Worm (Caenorhabditis elegans): Measurements from ENCODE around the gene arx-6.

- TF ChIP-seq B0310.2 (tag; optimal IDR thresholded peaks at IDR 0.05), result no peak
- no peak for TF ChIP-seq tra-4 (tag; optimal IDR thresholded peaks at IDR 0.05)
- no peak for TF ChIP-seq F13C5.2 (tag; optimal IDR thresholded peaks at IDR 0.05)
- no peak for TF ChIP-seq ceh-13 (GFP tag; optimal IDR thresholded peaks at IDR 0.05)
Measured at ce11 chrIII:4878281-4878680, at the start of gene arx-6, which contains the start of gene tost-1.

All from whole organism, early embryonic.